Worm (Caenorhabditis elegans) whole organism, L2 larva: ENCODE measurements around the gene ift-81.

Source experiments
- C34F6.9 ChIP-seq: fragments of 150-350 bp; optimal IDR thresholded peaks from 2 replicates; lab custom pipeline; 2014; ENCODE audit warnings: missing biosample characterization, missing genetic modification characterization
- F13H6.1 ChIP-seq: sonication (generic microtip); optimal IDR thresholded peaks from 2 replicates; lab custom pipeline; 2016; ENCODE audit warnings: missing genetic modification characterization, missing compliant biosample characterization
- alr-1 ChIP-seq: fragments of 150-350 bp; optimal IDR thresholded peaks from 2 replicates; lab custom pipeline; 2014; ENCODE audit warnings: missing biosample characterization, missing genetic modification characterization
- aly-2 ChIP-seq: fragments of 150-350 bp; optimal IDR thresholded peaks from 2 replicates; lab custom pipeline; 2014; ENCODE audit warnings: missing biosample characterization, missing genetic modification characterization
- ama-1 ChIP-seq: fragments of 150-350 bp; optimal IDR thresholded peaks from 2 replicates; lab custom pipeline; 2018; ENCODE audit warnings: inconsistent platforms
- ceh-82 ChIP-seq: fragments of 150-350 bp; optimal IDR thresholded peaks from 2 replicates; lab custom pipeline; 2014; ENCODE audit warnings: missing biosample characterization, missing genetic modification characterization
- crh-2 ChIP-seq: sonication (generic microtip); optimal IDR thresholded peaks from 2 replicates; lab custom pipeline; 2017; ENCODE audit warnings: missing biosample characterization, missing genetic modification characterization
- fos-1 ChIP-seq: fragments of 150-350 bp; optimal IDR thresholded peaks from 2 replicates; lab custom pipeline; 2014; ENCODE audit warnings: missing biosample characterization, missing genetic modification characterization
- lin-11 ChIP-seq: fragments of 150-350 bp; sonication (generic microtip); optimal IDR thresholded peaks from 2 replicates; lab custom pipeline; 2014; ENCODE audit warnings: missing biosample characterization, missing genetic modification characterization, inconsistent platforms, mixed read lengths
- lin-13 ChIP-seq: fragments of 150-350 bp; optimal IDR thresholded peaks from 2 replicates; lab custom pipeline; 2014; ENCODE audit warnings: missing biosample characterization, missing genetic modification reagents, missing genetic modification characterization
- lin-39 ChIP-seq: fragments of 150-350 bp; optimal IDR thresholded peaks from 2 replicates; lab custom pipeline; 2014; ENCODE audit warnings: missing biosample characterization, missing genetic modification reagents, missing genetic modification characterization
- lsy-2 ChIP-seq, 2 experiments: fragments of 150-350 bp in 1 of 2; sonication (generic microtip) in 1 of 2; optimal IDR thresholded peaks; 2 replicates each; lab custom pipeline; 2014 to 2017; ENCODE audit warnings: missing biosample characterization in 2 of 2, missing genetic modification characterization in 2 of 2
- mbf-1 ChIP-seq: sonication (generic microtip); optimal IDR thresholded peaks from 2 replicates; lab custom pipeline; 2017; ENCODE audit warnings: missing biosample characterization, missing genetic modification characterization
- mdl-1 ChIP-seq, 2 experiments: fragments of 150-350 bp in 1 of 2; sonication (generic microtip) in 1 of 2; optimal IDR thresholded peaks; 2 replicates each; lab custom pipeline; 2017; ENCODE audit warnings: missing biosample characterization in 2 of 2, missing genetic modification characterization in 2 of 2
- nhr-129 ChIP-seq: fragments of 150-350 bp; optimal IDR thresholded peaks from 2 replicates; lab custom pipeline; 2014; ENCODE audit warnings: missing biosample characterization, missing genetic modification characterization
- nhr-23 ChIP-seq: fragments of 150-350 bp; optimal IDR thresholded peaks from 2 replicates; lab custom pipeline; 2014; ENCODE audit warnings: missing biosample characterization, missing genetic modification reagents, missing genetic modification characterization
- peb-1 ChIP-seq: fragments of 150-350 bp; optimal IDR thresholded peaks from 2 replicates; lab custom pipeline; 2014; ENCODE audit warnings: missing biosample characterization, missing genetic modification characterization
- sem-4 ChIP-seq: fragments of 150-350 bp; optimal IDR thresholded peaks from 2 replicates; lab custom pipeline; 2014; ENCODE audit warnings: missing biosample characterization, missing genetic modification reagents, missing genetic modification characterization
- skn-1 ChIP-seq: sonication (generic microtip); optimal IDR thresholded peaks from 2 replicates; lab custom pipeline; 2017; ENCODE audit warnings: missing biosample characterization, missing genetic modification characterization
- sma-3 ChIP-seq: sonication (generic microtip); optimal IDR thresholded peaks from 2 replicates; lab custom pipeline; 2016; ENCODE audit warnings: missing genetic modification reagents, missing genetic modification characterization, missing compliant biosample characterization
- snpc-4 ChIP-seq: fragments of 150-350 bp; optimal IDR thresholded peaks from 2 replicates; lab custom pipeline; 2014; ENCODE audit warnings: missing biosample characterization, missing genetic modification characterization
- unc-55 ChIP-seq: fragments of 150-350 bp; sonication (generic microtip); optimal IDR thresholded peaks from 3 replicates; lab custom pipeline; 2014; ENCODE audit warnings: missing biosample characterization, missing genetic modification reagents, missing genetic modification characterization
- zag-1 ChIP-seq: fragments of 150-350 bp; optimal IDR thresholded peaks from 2 replicates; lab custom pipeline; 2014; ENCODE audit warnings: missing biosample characterization, missing genetic modification characterization
- ztf-1 ChIP-seq: fragments of 200-800 bp; sonication (Bioruptor generic); conservative IDR thresholded peaks from 2 replicates; pipeline ENCODE4 v1.3.6; 2022; ENCODE audit warnings: missing genetic modification characterization, missing compliant biosample characterization

ift-81 gene

ce11 chrX:5347856-5348255 lies 49.5 kb downstream of the ift-81 start:
- no peak for TF ChIP-seq lin-39
- TF ChIP-seq zag-1 (tag; lab: Kevin White, UChicago) = peak; percentile 13

- no peak for TF ChIP-seq unc-55 (GFP tag; lab: Kevin White, UChicago)
Measured at ce11 chrX:5348529-5349148, 50.3 kb downstream of the ift-81 start, which contains the start of gene syx-3. TSS of gene syx-3 (plus strand) at chrX:5349098.

DNA sequence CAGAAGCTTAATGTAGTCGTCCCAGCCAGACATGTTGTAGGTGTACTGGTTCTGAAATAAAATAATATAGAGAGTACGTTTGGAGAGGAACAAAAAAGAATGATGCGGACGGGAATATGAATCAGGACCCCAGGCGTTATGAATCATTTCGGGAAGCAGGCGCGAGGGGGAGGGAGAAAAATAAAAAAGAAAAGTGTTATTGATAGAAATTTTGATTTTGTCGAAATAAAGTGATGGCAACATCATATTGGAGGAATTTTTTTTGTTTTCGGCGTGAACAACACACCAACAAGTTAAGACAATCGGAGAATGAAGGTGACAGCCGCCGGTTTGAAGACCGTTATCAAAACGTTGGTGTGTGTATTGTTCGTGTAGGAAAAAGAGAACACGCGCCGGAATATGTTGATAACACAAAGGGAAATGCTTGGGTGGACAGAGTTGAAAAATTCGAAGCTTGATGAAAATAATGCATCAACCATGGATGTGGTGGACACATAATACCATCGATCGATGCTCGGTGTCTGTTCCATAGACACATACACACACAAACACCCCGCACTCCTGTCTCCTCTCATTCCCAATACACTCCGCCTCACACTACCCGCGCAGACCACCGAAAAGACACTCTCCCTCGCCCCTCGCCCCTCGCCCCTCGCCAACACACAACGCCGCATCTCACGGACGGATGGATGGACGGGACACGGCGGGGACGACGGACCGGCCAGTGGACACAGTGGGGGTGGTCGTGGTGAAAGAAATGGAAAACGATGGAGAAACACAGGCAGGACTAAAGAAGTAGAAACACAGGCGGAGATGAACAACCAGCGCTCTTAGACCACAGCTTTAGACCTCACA lies 55.9 kb downstream of the ift-81 start, which contains the start of gene pfn-2:
Gene pfn-2 (minus strand): TSS at position 51 of the 855 bp plus-strand sequence.
- TF ChIP-seq skn-1 (no peak), crh-2 (peak; percentile 3), mdl-1 (tag; optimal IDR thresholded peaks at IDR 0.05; lab: Kevin White, UChicago) (no peak), unc-55 (GFP tag; lab: Kevin White, UChicago) (peak; percentile 44), snpc-4 (tag; lab: Kevin White, UChicago) (peak; percentile 21), fos-1 (tag; lab: Kevin White, UChicago) (peak; percentile 16), F13H6.1 (tag; lab: Kevin White, UChicago) (peak; percentile 29)

DNA sequence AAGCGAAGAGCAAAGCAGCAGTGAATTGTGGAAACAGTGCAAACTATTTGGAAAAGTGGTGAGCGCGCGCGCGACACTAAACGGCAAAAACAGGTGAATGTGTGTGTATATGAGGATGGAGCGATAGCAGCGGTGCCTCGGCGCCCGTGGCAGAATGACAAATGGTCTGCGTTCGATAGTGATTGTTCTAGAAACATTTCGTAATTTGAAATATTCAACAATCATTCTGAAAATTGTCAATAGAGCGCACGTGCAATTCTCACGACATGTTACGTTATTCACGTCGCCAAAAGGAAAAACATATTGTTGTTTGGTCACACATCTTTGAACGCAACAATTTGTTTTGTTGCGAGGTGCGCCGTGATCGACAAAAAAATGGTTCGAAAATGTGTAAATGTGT lies 56.9 kb downstream of the ift-81 start:
- TF ChIP-seq peb-1 (tag; lab: Kevin White, UChicago) = no peak
- no peak for TF ChIP-seq mbf-1 (tag; lab: Kevin White, UChicago)
- no peak for TF ChIP-seq nhr-23 (tag; lab: Kevin White, UChicago)
- TF ChIP-seq lin-13 (GFP tag; lab: Kevin White, UChicago) = no peak
- peak; percentile 2 for TF ChIP-seq F13H6.1 (tag; lab: Kevin White, UChicago)
- peak; percentile 7 for TF ChIP-seq lin-11 (tag; lab: Kevin White, UChicago)
- TF ChIP-seq ceh-82 (tag; lab: Kevin White, UChicago) = no peak
- no peak for TF ChIP-seq lsy-2 (tag; optimal IDR thresholded peaks at IDR 0.05; lab: Kevin White, UChicago)
- no peak for TF ChIP-seq sma-3 (GFP tag; lab: Kevin White, UChicago)
- TF ChIP-seq nhr-129 = peak; percentile 23
- no peak for TF ChIP-seq sem-4 (tag; lab: Kevin White, UChicago)
- TF ChIP-seq crh-2 = peak; percentile 41
- no peak for TF ChIP-seq ztf-1 (GFP tag; lab: Robert Waterston, UW)
- no peak for TF ChIP-seq mdl-1 (tag; optimal IDR thresholded peaks at IDR 0.05; lab: Kevin White, UChicago)
- no peak for TF ChIP-seq alr-1 (tag; lab: Kevin White, UChicago)
- TF ChIP-seq aly-2 (tag; lab: Kevin White, UChicago) = no peak
- TF ChIP-seq C34F6.9 = peak; percentile 9
- no peak for TF ChIP-seq ama-1 (lab: Kevin White, UChicago)
- TF ChIP-seq, all 48 proteins: peak for 5
